Fruit fly (Drosophila melanogaster) whole organism, embryonic: Measurements from ENCODE around the gene CG31087.

Experiments used
- Ada2b ChIP-seq: fragments of 200-800 bp; sonication (Bioruptor generic); IDR thresholded peaks from 2 replicates; pipeline ENCODE4 v1.3.6; 2022; ENCODE audit warnings: missing biosample characterization, missing genetic modification characterization
- Atf3 ChIP-seq: fragments of 200-800 bp; sonication (Bioruptor generic); optimal IDR thresholded peaks from 3 replicates; lab custom pipeline; 2016; ENCODE audit warnings: missing biosample characterization, missing genetic modification characterization
- CG10543 ChIP-seq: fragments of 200-800 bp; sonication (Bioruptor generic); optimal IDR thresholded peaks from 3 replicates; lab custom pipeline; 2017; ENCODE audit warnings: missing biosample characterization, mild to moderate bottlenecking, missing genetic modification characterization, moderate library complexity
- CG11247 ChIP-seq: fragments of 200-800 bp; sonication (Bioruptor generic); IDR thresholded peaks from 2 replicates; pipeline ENCODE4 v1.3.6; 2022; ENCODE audit warnings: missing biosample characterization, missing genetic modification characterization
- CG11560 ChIP-seq: fragments of 200-800 bp; sonication (Bioruptor generic); IDR thresholded peaks from 3 replicates; pipeline ENCODE4 v1.3.6; 2022; ENCODE audit warnings: missing biosample characterization, missing genetic modification characterization
- CG12391 ChIP-seq: fragments of 200-800 bp; sonication (Bioruptor generic); optimal IDR thresholded peaks from 3 replicates; lab custom pipeline; 2018; ENCODE audit warnings: missing biosample characterization, mild to moderate bottlenecking, missing genetic modification characterization, moderate library complexity
- CG12744 ChIP-seq: fragments of 200-800 bp; sonication (Bioruptor generic); optimal IDR thresholded peaks from 2 replicates; lab custom pipeline; 2016; ENCODE audit warnings: missing biosample characterization, missing genetic modification characterization
- CG14441 ChIP-seq: fragments of 200-800 bp; sonication (Bioruptor generic); IDR thresholded peaks from 2 replicates; pipeline ENCODE4 v1.3.6; 2022; ENCODE audit warnings: missing biosample characterization, missing genetic modification characterization
- CG14710 ChIP-seq: fragments of 200-800 bp; sonication (Bioruptor generic); optimal IDR thresholded peaks from 3 replicates; lab custom pipeline; 2019; ENCODE audit warnings: missing biosample characterization, mild to moderate bottlenecking, missing genetic modification characterization, moderate library complexity
- CG15514 ChIP-seq: fragments of 200-800 bp; sonication (Bioruptor generic); optimal IDR thresholded peaks from 3 replicates; lab custom pipeline; 2017; ENCODE audit warnings: missing biosample characterization, missing genetic modification characterization, mild to moderate bottlenecking, moderate library complexity, missing genetic modification reagents
- CG16815 ChIP-seq: fragments of 200-800 bp; sonication (Bioruptor generic); optimal IDR thresholded peaks from 3 replicates; lab custom pipeline; 2017; ENCODE audit warnings: missing biosample characterization, mild to moderate bottlenecking, missing genetic modification characterization
- CG2199 ChIP-seq: fragments of 200-800 bp; sonication (Bioruptor generic); IDR thresholded peaks from 3 replicates; pipeline ENCODE4 v1.3.6; 2022; ENCODE audit warnings: missing biosample characterization, missing genetic modification characterization
- CG2678 ChIP-seq: fragments of 200-800 bp; sonication (Bioruptor generic); optimal IDR thresholded peaks from 3 replicates; lab custom pipeline; 2019; ENCODE audit warnings: missing biosample characterization, mild to moderate bottlenecking, missing genetic modification characterization, moderate library complexity
- CG2875 ChIP-seq: fragments of 200-800 bp; sonication (Bioruptor generic); optimal IDR thresholded peaks from 2 replicates; lab custom pipeline; 2017; ENCODE audit warnings: missing biosample characterization, mild to moderate bottlenecking, missing genetic modification characterization, missing genetic modification reagents
- CG3163 ChIP-seq: fragments of 200-800 bp; sonication (Bioruptor generic); optimal IDR thresholded peaks from 3 replicates; lab custom pipeline; 2016; ENCODE audit warnings: missing biosample characterization, missing genetic modification characterization
- CG42726 ChIP-seq: fragments of 200-800 bp; sonication (Bioruptor generic); IDR thresholded peaks from 2 replicates; pipeline ENCODE4 v1.3.6; 2022; ENCODE audit warnings: missing biosample characterization, missing genetic modification characterization; ENCODE audit not compliant: partially characterized antibody
- CG4328 ChIP-seq: fragments of 200-800 bp; sonication (Bioruptor generic); optimal IDR thresholded peaks from 3 replicates; lab custom pipeline; 2017; ENCODE audit warnings: missing biosample characterization, missing genetic modification reagents, missing genetic modification characterization
- CG7786 ChIP-seq: fragments of 200-800 bp; sonication (Bioruptor generic); optimal IDR thresholded peaks from 2 replicates; lab custom pipeline; 2016; ENCODE audit warnings: missing biosample characterization, missing genetic modification characterization
- CG7987 ChIP-seq: fragments of 200-800 bp; sonication (Bioruptor generic); optimal IDR thresholded peaks from 2 replicates; lab custom pipeline; 2018; ENCODE audit warnings: missing biosample characterization, mild to moderate bottlenecking, missing genetic modification characterization, moderate library complexity
- CG8290 ChIP-seq, 3 experiments: fragments of 200-800 bp; sonication (Bioruptor generic); optimal IDR thresholded peaks; 2 replicates each; lab custom pipeline; 2016 to 2019; ENCODE audit warnings: missing biosample characterization in 3 of 3, missing genetic modification characterization in 3 of 3, mild to moderate bottlenecking in 2 of 3, moderate library complexity in 1 of 3
- CG9876 ChIP-seq: fragments of 200-800 bp; sonication (Bioruptor generic); optimal IDR thresholded peaks from 2 replicates; lab custom pipeline; 2016; ENCODE audit warnings: missing biosample characterization, missing genetic modification characterization
- CG9932 ChIP-seq: fragments of 200-800 bp; sonication (Bioruptor generic); IDR thresholded peaks from 2 replicates; pipeline ENCODE4 v1.3.6; 2022; ENCODE audit warnings: missing biosample characterization, missing genetic modification characterization
- Camta ChIP-seq: fragments of 200-800 bp; sonication (Bioruptor generic); optimal IDR thresholded peaks from 2 replicates; lab custom pipeline; 2016; ENCODE audit warnings: missing biosample characterization, missing genetic modification characterization
- Dek ChIP-seq: fragments of 200-800 bp; sonication (Bioruptor generic); optimal IDR thresholded peaks from 3 replicates; lab custom pipeline; 2019; ENCODE audit warnings: missing biosample characterization, mild to moderate bottlenecking, missing genetic modification characterization, moderate library complexity
- Drgx ChIP-seq: fragments of 200-800 bp; sonication (Bioruptor generic); IDR thresholded peaks from 2 replicates; pipeline ENCODE4 v1.3.6; 2022; ENCODE audit warnings: missing biosample characterization, missing genetic modification characterization
- Elba2 ChIP-seq: fragments of 200-800 bp; sonication (Bioruptor generic); optimal IDR thresholded peaks from 3 replicates; lab custom pipeline; 2016; ENCODE audit warnings: missing biosample characterization, missing genetic modification characterization
- HLH3B ChIP-seq: fragments of 200-800 bp; sonication (Bioruptor generic); IDR thresholded peaks from 2 replicates; pipeline ENCODE4 v1.3.6; 2022; ENCODE audit warnings: missing biosample characterization, missing genetic modification characterization
- HmgZ ChIP-seq: fragments of 200-800 bp; sonication (Bioruptor generic); optimal IDR thresholded peaks from 2 replicates; lab custom pipeline; 2018; ENCODE audit warnings: missing biosample characterization, mild to moderate bottlenecking, missing genetic modification characterization
- NC2β ChIP-seq: fragments of 200-800 bp; sonication (Bioruptor generic); optimal IDR thresholded peaks from 2 replicates; lab custom pipeline; 2016; ENCODE audit warnings: missing biosample characterization, missing genetic modification characterization
- Neu2 ChIP-seq: fragments of 200-800 bp; sonication (Bioruptor generic); optimal IDR thresholded peaks from 3 replicates; lab custom pipeline; 2016; ENCODE audit warnings: missing biosample characterization, missing genetic modification characterization, borderline replicate concordance
- Nf-YA ChIP-seq: fragments of 200-800 bp; sonication (Bioruptor generic); IDR thresholded peaks from 2 replicates; pipeline ENCODE4 v1.3.6; 2022; ENCODE audit warnings: missing biosample characterization, missing genetic modification characterization
- Side ChIP-seq: fragments of 200-800 bp; sonication (Bioruptor generic); optimal IDR thresholded peaks from 2 replicates; lab custom pipeline; 2016; ENCODE audit warnings: missing biosample characterization, missing genetic modification characterization
- ac ChIP-seq: fragments of 200-800 bp; sonication (Bioruptor generic); optimal IDR thresholded peaks from 3 replicates; lab custom pipeline; 2017; ENCODE audit warnings: missing biosample characterization, mild to moderate bottlenecking, missing genetic modification characterization
- ato ChIP-seq: fragments of 200-800 bp; sonication (Bioruptor generic); IDR thresholded peaks from 2 replicates; pipeline ENCODE4 v1.3.6; 2022; ENCODE audit warnings: missing biosample characterization, missing genetic modification characterization; ENCODE audit not compliant: partially characterized antibody
- chinmo ChIP-seq: fragments of 200-800 bp; sonication (Bioruptor generic); IDR thresholded peaks from 4 replicates; pipeline ENCODE4 v1.3.6; 2022; ENCODE audit warnings: missing biosample characterization, missing genetic modification characterization; ENCODE audit not compliant: partially characterized antibody
- dysf ChIP-seq: fragments of 200-800 bp; sonication (Bioruptor generic); IDR thresholded peaks from 3 replicates; pipeline ENCODE4 v1.3.6; 2022; ENCODE audit warnings: missing biosample characterization, missing genetic modification characterization
- exex ChIP-seq: fragments of 200-800 bp; sonication (Bioruptor generic); optimal IDR thresholded peaks from 4 replicates; lab custom pipeline; 2018; ENCODE audit warnings: missing biosample characterization, mild to moderate bottlenecking, missing genetic modification characterization, moderate library complexity
- grn ChIP-seq: fragments of 200-800 bp; sonication (Bioruptor generic); optimal IDR thresholded peaks from 3 replicates; lab custom pipeline; 2017; ENCODE audit warnings: missing biosample characterization, missing genetic modification characterization
- gro ChIP-seq: fragments of 200-800 bp; sonication (Bioruptor generic); optimal IDR thresholded peaks from 2 replicates; lab custom pipeline; 2016; ENCODE audit warnings: missing biosample characterization, missing genetic modification characterization
- gsb-n ChIP-seq: fragments of 200-800 bp; sonication (Bioruptor generic); optimal IDR thresholded peaks from 3 replicates; lab custom pipeline; 2018; ENCODE audit warnings: missing biosample characterization, mild to moderate bottlenecking, missing genetic modification characterization
- org-1 ChIP-seq: fragments of 200-800 bp; sonication (Bioruptor generic); optimal IDR thresholded peaks from 2 replicates; lab custom pipeline; 2017; ENCODE audit warnings: missing biosample characterization, missing genetic modification characterization
- otp ChIP-seq: fragments of 200-800 bp; sonication (Bioruptor generic); IDR thresholded peaks from 3 replicates; pipeline ENCODE4, ENCODE4 v1.3.6; 2022; ENCODE audit warnings: missing biosample characterization, missing genetic modification characterization
- peb ChIP-seq: fragments of 200-800 bp; sonication (Bioruptor generic); IDR thresholded peaks from 2 replicates; pipeline ENCODE4 v1.3.6; 2022; ENCODE audit warnings: missing biosample characterization, missing genetic modification characterization
- pzg ChIP-seq: fragments of 200-800 bp; sonication (Bioruptor generic); optimal IDR thresholded peaks from 3 replicates; lab custom pipeline; 2018; ENCODE audit warnings: missing biosample characterization, mild to moderate bottlenecking, missing genetic modification characterization, moderate library complexity
- rib ChIP-seq: fragments of 200-800 bp; sonication (Bioruptor generic); IDR thresholded peaks from 2 replicates; pipeline ENCODE4 v1.3.6; 2022; ENCODE audit warnings: missing biosample characterization, missing genetic modification characterization
- row ChIP-seq: fragments of 200-800 bp; sonication (Bioruptor generic); IDR thresholded peaks from 3 replicates; pipeline ENCODE4 v1.3.6; 2022; ENCODE audit warnings: missing biosample characterization, missing genetic modification characterization
- schlank ChIP-seq: fragments of 200-800 bp; sonication (Bioruptor generic); optimal IDR thresholded peaks from 2 replicates; lab custom pipeline; 2018; ENCODE audit warnings: missing biosample characterization, mild to moderate bottlenecking, missing genetic modification characterization
- sens ChIP-seq: fragments of 200-800 bp; sonication (Bioruptor generic); peaks from one replicate; lab custom pipeline; 2016; ENCODE audit warnings: missing biosample characterization, missing genetic modification characterization
- sima ChIP-seq: fragments of 200-800 bp; sonication (Bioruptor generic); optimal IDR thresholded peaks from 2 replicates; lab custom pipeline; 2016; ENCODE audit warnings: missing biosample characterization, missing genetic modification characterization
- vvl ChIP-seq: fragments of 200-800 bp; sonication (Bioruptor generic); IDR thresholded peaks from 2 replicates; pipeline ENCODE4 v1.3.6; 2022; ENCODE audit warnings: missing biosample characterization, missing genetic modification characterization
- zfh1 ChIP-seq: fragments of 200-800 bp; sonication (Bioruptor generic); IDR thresholded peaks from 3 replicates; pipeline ENCODE4 v1.3.6; 2022; ENCODE audit warnings: missing biosample characterization, missing genetic modification characterization

The CG31087 gene

dm6 chr3R:25329079-25329478 is 15.4 kb upstream of the CG31087 start, which contains the start of gene CHKov1 (continued):
- TF ChIP-seq CG16815 (no peak), org-1 (GFP tag; lab: Kevin White, UChicago) (no peak), gsb-n (no peak), Atf3 (no peak), CG7987 (peak; percentile 6), CG2199 (GFP tag; lab: Robert Waterston, UW) (0 out of 3 replicates have a peak, but pooled peaks have one; percentile 10), gro (GFP tag; lab: Kevin White, UChicago) (peak; percentile 0), Elba2 (GFP tag; lab: Kevin White, UChicago) (no peak), ato (no peak), Side (GFP tag; lab: Kevin White, UChicago) (no peak), sima (GFP tag; lab: Kevin White, UChicago) (no peak), dysf (GFP tag; lab: Robert Waterston, UW) (no peak), CG9932 (no peak), CG9876 (GFP tag; lab: Kevin White, UChicago) (peak; percentile 12), otp (GFP tag; lab: Robert Waterston, UW) (no peak), CG8290 (GFP tag; optimal IDR thresholded peaks at IDR 0.05; lab: Kevin White, UChicago) (no peak), CG8290 (tag; optimal IDR thresholded peaks at IDR 0.05; lab: Kevin White, UChicago) (no peak), CG42726 (GFP tag; lab: Robert Waterston, UW) (no peak), Dek (tag; lab: Kevin White, UChicago) (no peak), Ada2b (GFP tag; lab: Robert Waterston, UW) (no peak), CG14710 (tag; lab: Kevin White, UChicago) (no peak), rib (GFP tag; lab: Robert Waterston, UW) (no peak), vvl (0 out of 2 replicates have a peak, but pooled peaks have one; percentile 21), peb (GFP tag; lab: Robert Waterston, UW) (no peak), CG12744 (GFP tag; lab: Kevin White, UChicago) (no peak), grn (GFP tag; lab: Kevin White, UChicago) (peak; percentile 17), ac (GFP tag; lab: Kevin White, UChicago) (no peak), exex (tag; lab: Kevin White, UChicago) (peak; percentile 41), CG10543 (GFP tag; lab: Kevin White, UChicago) (peak; percentile 11), CG11247 (no peak; the same call in 1 of the 2 replicates), Drgx (GFP tag; lab: Robert Waterston, UW) (peak; percentile 39; the same call in 1 of the 2 replicates), CG15514 (GFP tag; lab: Kevin White, UChicago) (peak; percentile 24), CG2678 (tag; lab: Kevin White, UChicago) (no peak), NC2β (GFP tag; lab: Kevin White, UChicago) (no peak), schlank (no peak), Nf-YA (GFP tag; lab: Robert Waterston, UW) (no peak), chinmo (GFP tag; lab: Robert Waterston, UW) (0 out of 4 replicates have a peak, but pooled peaks have one; percentile 40), Camta (GFP tag; lab: Kevin White, UChicago) (no peak), zfh1 (GFP tag; lab: Robert Waterston, UW) (no peak), CG4328 (no peak), Neu2 (GFP tag; lab: Kevin White, UChicago) (no peak), pzg (GFP tag; lab: Kevin White, UChicago) (no peak), CG2875 (no peak), CG11560 (no peak), HmgZ (tag; lab: Kevin White, UChicago) (peak; percentile 26), CG7786 (GFP tag; lab: Kevin White, UChicago) (no peak), CG14441 (0 out of 2 replicates have a peak, but pooled peaks have one; percentile 10), CG12391 (tag; lab: Kevin White, UChicago) (no peak), row (GFP tag; lab: Robert Waterston, UW) (0 out of 3 replicates have a peak, but pooled peaks have one; percentile 1), CG3163 (GFP tag; lab: Kevin White, UChicago) (peak; percentile 44), HLH3B (GFP tag; lab: Robert Waterston, UW) (no peak), sens (GFP tag; lab: Kevin White, UChicago) (peak; percentile 47)
